Fruit fly (Drosophila melanogaster): ENCODE measurements around the gene Uch.

Uch gene

dm6 chr2L:2201107-2201561 lies 12.9 kb downstream of the Uch start (continued):
- peak; percentile 87 for TF ChIP-seq Xrp1 (GFP tag; IDR thresholded peaks at IDR 0.05)
- no peak for TF ChIP-seq cas (GFP tag; IDR thresholded peaks at IDR 0.05)
- TF ChIP-seq Ets97D (GFP tag; optimal IDR thresholded peaks at IDR 0.05): peak; percentile 6
- TF ChIP-seq CG17361 (GFP tag; IDR thresholded peaks at IDR 0.05): no peak; the same call in 2 of the 3 replicates
- TF ChIP-seq ewg (GFP tag; optimal IDR thresholded peaks at IDR 0.05): peak; percentile 84
- TF ChIP-seq tna (GFP tag; IDR thresholded peaks at IDR 0.05; ENCODE audit: partially characterized antibody): no peak
- TF ChIP-seq CG14441 (GFP tag; IDR thresholded peaks at IDR 0.05): peak; percentile 44; the same call in 1 of the 2 replicates
- peak; percentile 66 for TF ChIP-seq wek (GFP tag; optimal IDR thresholded peaks at IDR 0.05)
- TF ChIP-seq bab2 (GFP tag; optimal IDR thresholded peaks at IDR 0.05): peak; percentile 63
- TF ChIP-seq Adf1 (GFP tag; IDR thresholded peaks at IDR 0.05): no peak
- TF ChIP-seq nom (GFP tag; optimal IDR thresholded peaks at IDR 0.05): no peak
- TF ChIP-seq CG42726 (GFP tag; IDR thresholded peaks at IDR 0.05; ENCODE audit: partially characterized antibody): no peak
- peak; percentile 74 for TF ChIP-seq CG18476 (GFP tag; optimal IDR thresholded peaks at IDR 0.05)
- TF ChIP-seq CG10147 (GFP tag; optimal IDR thresholded peaks at IDR 0.05): peak; percentile 35
- TF ChIP-seq CG31365 (tag; optimal IDR thresholded peaks at IDR 0.05): peak; percentile 18
- peak; percentile 51 for TF ChIP-seq CG7745 (tag; optimal IDR thresholded peaks at IDR 0.05)
- no peak for TF ChIP-seq sd (tag; optimal IDR thresholded peaks at IDR 0.05)
- TF ChIP-seq Atf-2 (GFP tag; optimal IDR thresholded peaks at IDR 0.05): peak; percentile 64
- peak; percentile 88 for TF ChIP-seq fd96Cb (tag; optimal IDR thresholded peaks at IDR 0.05)
- no peak for TF ChIP-seq sens-2 (GFP tag; IDR thresholded peaks at IDR 0.05)
- no peak for TF ChIP-seq Atf6 (GFP tag; IDR thresholded peaks at IDR 0.05)
- TF ChIP-seq eyg (GFP tag; optimal IDR thresholded peaks at IDR 0.05): peak; percentile 31
- TF ChIP-seq TFAM (GFP tag; optimal IDR thresholded peaks at IDR 0.05): peak; percentile 67
- TF ChIP-seq pzg (GFP tag; optimal IDR thresholded peaks at IDR 0.05): no peak
- peak; percentile 49 for TF ChIP-seq esg (GFP tag; conservative IDR thresholded peaks at IDR 0.05)
- TF ChIP-seq YL-1 (GFP tag; optimal IDR thresholded peaks at IDR 0.05): peak; percentile 15
- no peak for TF ChIP-seq Taf1 (GFP tag; IDR thresholded peaks at IDR 0.05)
- peak; percentile 35 for TF ChIP-seq CG9817 (tag; optimal IDR thresholded peaks at IDR 0.05)
- peak; percentile 89 for TF ChIP-seq CG17359 (tag; optimal IDR thresholded peaks at IDR 0.05)
- no peak for TF ChIP-seq mirr (GFP tag; optimal IDR thresholded peaks at IDR 0.05)
- TF ChIP-seq tgo (GFP tag; IDR thresholded peaks at IDR 0.05): peak; percentile 61; the same call in 2 of the 3 replicates
- TF ChIP-seq Fer3 (tag; optimal IDR thresholded peaks at IDR 0.05): peak; percentile 60
- TF ChIP-seq HmgD (GFP tag; optimal IDR thresholded peaks at IDR 0.05): no peak
- no peak for TF ChIP-seq nerfin-2 (GFP tag; IDR thresholded peaks at IDR 0.05; ENCODE audit: partially characterized antibody)
- TF ChIP-seq gfzf (GFP tag; optimal IDR thresholded peaks at IDR 0.05): no peak
- TF ChIP-seq nau (GFP tag; optimal IDR thresholded peaks at IDR 0.05): peak; percentile 86
- peak; percentile 81 for TF ChIP-seq CG10267 (tag; optimal IDR thresholded peaks at IDR 0.05)
- TF ChIP-seq so (GFP tag; IDR thresholded peaks at IDR 0.05): peak; percentile 70; the same call in 2 of the 3 replicates
- no peak for TF ChIP-seq CG2199 (GFP tag; IDR thresholded peaks at IDR 0.05)
- TF ChIP-seq CG8924 (tag; optimal IDR thresholded peaks at IDR 0.05): peak; percentile 87
- TF ChIP-seq Pdp1 (GFP tag; optimal IDR thresholded peaks at IDR 0.05): peak; percentile 42 to 70
- peak; percentile 22 for TF ChIP-seq CG15514 (GFP tag; optimal IDR thresholded peaks at IDR 0.05)
- TF ChIP-seq pnt (GFP tag; optimal IDR thresholded peaks at IDR 0.05): peak; percentile 79
- peak; percentile 72 for TF ChIP-seq chm (GFP tag; IDR thresholded peaks at IDR 0.05)
- peak; percentile 89 for TF ChIP-seq CG3407 (GFP tag; optimal IDR thresholded peaks at IDR 0.05)
- no peak for TF ChIP-seq CG11560 (tag; IDR thresholded peaks at IDR 0.05)
- TF ChIP-seq gro (GFP tag; optimal IDR thresholded peaks at IDR 0.05): no peak
- no peak for TF ChIP-seq Dbx (GFP tag; IDR thresholded peaks at IDR 0.05)
- peak; percentile 88 for TF ChIP-seq oc (tag; optimal IDR thresholded peaks at IDR 0.05)
- TF ChIP-seq CG4707 (GFP tag; optimal IDR thresholded peaks at IDR 0.05): peak; percentile 78
